Fruit fly (Drosophila melanogaster) ovary, adult (tissue): ENCODE data around the gene Exn.
A peak's percentile ranks its signal among the peaks of the same experiment; 100 is the strongest.
"Not testable (repeated sequence)": the region's sequence is repeated elsewhere in the genome, so short reads cannot be mapped to it uniquely, and the experiment has no call there.

Experiments used
- CG17801 ChIP-seq: fragments of 200-800 bp; optimal IDR thresholded peaks from 2 replicates; lab custom pipeline; 2019; ENCODE audit warnings: missing biosample characterization, mild to moderate bottlenecking, missing genetic modification characterization, moderate library complexity; ENCODE audit not compliant: partially characterized antibody

The Exn gene

DNA sequence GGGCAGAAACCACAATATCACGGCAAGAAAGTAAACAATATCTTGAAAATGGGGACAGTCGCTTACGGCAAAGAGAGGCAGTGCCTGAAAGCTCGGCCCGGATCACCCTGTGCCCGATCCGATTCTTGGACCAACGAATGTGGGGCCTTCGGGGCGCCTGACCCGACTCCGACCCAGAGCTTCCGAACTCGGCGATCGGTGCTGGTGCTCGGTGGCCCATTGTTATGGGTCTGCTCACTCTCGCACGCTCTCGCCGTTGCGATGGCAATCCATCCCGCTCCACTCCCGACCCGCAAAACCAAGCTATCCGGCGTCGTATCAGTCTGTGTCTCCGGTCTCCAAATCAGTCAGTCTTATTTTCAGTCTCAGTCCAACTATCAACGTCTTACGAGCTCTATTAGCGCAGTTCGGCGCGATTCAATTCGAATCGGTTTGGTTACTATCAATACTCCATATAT is at the start of gene Exn:
Gene Exn, plus strand, starts transcription at position 362 of the 458 bp plus-strand sequence.
- peak; percentile 71 for TF ChIP-seq CG17801 (GFP tag; lab: Kevin White, UChicago)

dm6 chr3L:16922952-16923351 is 46.9 kb upstream of the Exn start, which contains the start of gene CG13028:
Gene CG13028, plus strand, starts transcription at chr3L:16923252.
- TF ChIP-seq CG17801 (GFP tag; lab: Kevin White, UChicago) = no peak

DNA sequence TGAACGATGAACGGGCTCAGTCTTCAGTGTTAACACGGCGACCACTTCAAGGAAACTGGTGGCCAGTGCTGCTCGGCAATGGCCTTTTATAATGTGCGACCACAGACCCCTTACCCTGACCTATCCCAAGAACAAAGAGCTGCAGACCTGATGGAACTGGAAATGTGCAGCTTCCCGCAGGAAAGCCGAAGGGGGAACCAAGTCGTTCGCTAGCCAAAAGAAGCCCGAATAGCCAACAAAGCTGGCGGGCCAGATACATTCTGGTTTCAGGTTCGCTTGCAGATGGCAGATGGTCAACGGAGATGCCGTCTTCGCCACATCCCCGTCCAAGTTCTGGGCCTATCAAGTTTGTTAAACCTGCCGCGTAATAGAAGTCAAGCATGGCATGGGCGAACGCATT is 42.4 kb upstream of the Exn start, which contains the start of gene CG13023:
Gene CG13023, minus strand, starts transcription at position 60 of the 400 bp plus-strand sequence.
- TF ChIP-seq CG17801 (GFP tag; lab: Kevin White, UChicago) = no peak

- no peak for TF ChIP-seq CG17801 (GFP tag; lab: Kevin White, UChicago)
These were observed 39.3 kb upstream of the Exn start for dm6 chr3L:16930522-16930921.

dm6 chr3L:16935284-16935683 is 34.5 kb upstream of the Exn start, which contains the start of gene CG11905:
Gene CG11905, minus strand, starts transcription at chr3L:16935536.
- TF ChIP-seq CG17801 (GFP tag; lab: Kevin White, UChicago) = no peak

DNA sequence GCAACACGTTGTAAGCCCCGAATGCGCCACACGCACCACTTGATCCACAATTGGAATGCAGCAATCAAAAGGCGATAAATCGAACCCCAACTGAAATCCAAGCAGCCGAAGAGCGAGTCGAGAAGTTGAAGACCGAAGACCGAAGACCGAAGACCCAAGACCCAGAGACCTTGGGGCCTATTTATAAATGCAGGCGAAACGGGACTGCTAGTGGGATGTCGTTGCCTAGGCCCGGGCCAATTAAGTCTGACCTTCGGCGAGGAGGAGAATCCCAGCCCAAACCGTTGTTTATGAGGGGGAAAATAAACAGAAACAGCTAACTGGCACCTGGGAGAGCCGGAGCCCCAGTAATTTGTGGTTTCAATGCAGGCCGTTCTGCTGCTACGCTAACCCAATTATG is 33.1 kb upstream of the Exn start:
- TF ChIP-seq CG17801 (GFP tag; lab: Kevin White, UChicago) = no peak

dm6 chr3L:16938852-16939251 is 31.0 kb upstream of the Exn start, which contains the start of gene CG13022:
Gene CG13022, minus strand, starts transcription at chr3L:16938952.
- TF ChIP-seq CG17801 (GFP tag; lab: Kevin White, UChicago) = no peak

DNA sequence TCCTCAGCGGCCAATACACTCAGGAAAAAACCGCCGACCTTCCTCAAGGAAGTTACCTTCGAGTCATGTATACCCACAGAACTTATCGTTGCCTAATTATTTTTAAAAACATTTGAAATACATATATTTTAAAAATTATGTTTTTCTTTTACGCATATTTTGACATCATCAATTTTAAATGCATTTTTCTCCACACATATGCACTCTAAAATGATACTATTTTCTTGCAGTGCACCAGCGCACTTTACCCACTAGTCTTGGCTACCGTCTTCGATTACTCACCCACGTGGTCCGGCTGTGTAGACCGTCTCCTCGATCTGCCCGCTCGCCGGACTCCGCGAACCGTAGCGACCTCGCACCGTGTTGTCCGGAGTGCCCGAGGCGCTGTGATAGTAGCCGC is 28.5 kb upstream of the Exn start:
- TF ChIP-seq CG17801 (GFP tag; lab: Kevin White, UChicago) = no peak

DNA sequence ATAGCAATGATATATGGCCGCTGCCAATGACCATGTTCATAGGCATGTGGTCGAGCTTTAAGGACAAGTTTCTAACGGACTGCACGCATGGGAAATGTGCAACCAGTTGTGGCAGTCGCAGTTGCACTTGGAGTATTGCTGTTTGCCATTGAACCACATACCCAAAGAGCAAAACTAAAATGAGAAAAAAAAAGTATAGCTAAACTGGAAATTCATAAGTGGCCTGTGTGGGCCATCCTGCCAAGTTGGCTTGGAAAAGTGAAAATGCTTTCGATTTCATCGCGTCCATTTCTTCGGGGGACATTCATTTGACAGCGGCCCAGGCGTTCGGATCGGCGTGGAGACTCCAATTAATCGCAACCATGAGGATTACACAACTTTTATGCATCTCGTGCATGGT is 25.8 kb upstream of the Exn start, which contains the start of gene Obp73a:
Gene Obp73a, plus strand, starts transcription at position 301 of the 400 bp plus-strand sequence.
- TF ChIP-seq CG17801 (GFP tag; lab: Kevin White, UChicago) = no peak

- not testable (repeated sequence) for TF ChIP-seq CG17801 (GFP tag; lab: Kevin White, UChicago)
These were observed 15.3 kb upstream of the Exn start, which contains the start of gene Ogdh for dm6 chr3L:16954522-16954921. Gene Ogdh, plus strand, starts transcription at chr3L:16954822.

DNA sequence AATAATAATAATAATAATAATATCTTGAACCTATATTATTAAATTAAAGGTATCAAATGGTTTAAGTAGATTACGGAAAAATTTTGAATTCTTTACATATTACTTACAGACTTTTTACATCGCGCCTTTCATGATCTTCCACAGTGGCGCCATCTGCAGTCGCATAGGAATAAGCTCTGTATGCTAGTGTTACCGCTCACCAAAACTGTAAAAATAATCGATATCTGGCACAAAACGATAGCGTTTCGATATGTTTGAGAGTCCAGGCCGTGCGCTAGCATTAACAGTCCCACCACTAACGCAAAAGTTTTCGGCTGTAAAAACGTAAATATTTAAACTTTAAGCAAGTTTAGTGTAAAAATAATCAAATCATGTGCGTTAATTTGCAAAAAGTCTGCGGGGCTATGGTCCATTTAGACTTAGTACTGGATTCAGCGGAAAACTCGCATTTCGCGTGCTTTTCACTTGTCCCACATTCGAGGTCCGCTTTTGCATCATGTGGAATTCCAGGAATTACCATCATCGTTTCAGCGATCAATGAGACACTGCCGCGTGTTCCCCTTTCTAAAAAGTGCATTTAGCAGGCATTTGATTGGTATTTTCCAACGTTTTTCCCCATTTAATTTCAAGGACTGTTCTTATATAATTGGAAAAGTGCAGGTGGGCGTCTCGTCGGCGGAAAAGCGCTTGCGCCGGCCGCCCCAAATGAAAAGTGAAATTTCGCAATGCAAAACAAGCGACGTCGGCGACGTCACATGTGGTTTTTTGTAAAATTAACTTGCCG is 14.4 kb upstream of the Exn start:
- TF ChIP-seq CG17801 (GFP tag; lab: Kevin White, UChicago) = peak; percentile 48

- no peak for TF ChIP-seq CG17801 (GFP tag; lab: Kevin White, UChicago)
These were observed 13.6 kb upstream of the Exn start for dm6 chr3L:16956003-16956767.

- TF ChIP-seq CG17801 (GFP tag; lab: Kevin White, UChicago) = no peak
These were observed 12.9 kb upstream of the Exn start for dm6 chr3L:16956768-16957533.
